Worm (Caenorhabditis elegans): ENCODE results near the gene T04A8.8.

DNA sequence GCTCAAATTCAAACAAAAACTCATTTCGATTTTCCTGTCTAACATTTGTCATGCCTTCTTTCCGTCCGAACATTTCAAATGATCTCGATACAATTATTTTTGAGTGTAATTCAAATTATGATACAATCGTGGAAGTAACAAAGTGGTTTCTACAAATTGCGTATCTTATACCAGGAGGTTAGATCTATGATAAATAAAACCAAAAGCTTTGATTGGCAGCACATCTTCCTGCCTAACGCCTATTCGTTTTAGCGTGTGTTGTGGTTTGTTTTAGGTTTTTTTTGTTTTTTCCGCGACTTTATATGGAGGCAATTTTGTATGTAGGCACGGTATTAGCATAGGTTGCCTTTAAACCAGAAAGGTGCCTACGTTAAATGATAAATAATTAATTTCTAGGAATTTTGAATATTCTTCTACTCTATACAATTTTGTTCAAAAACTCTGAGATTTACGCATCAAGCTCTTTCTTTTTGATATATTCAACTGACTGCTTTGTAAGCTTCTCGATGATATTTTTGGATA is 13.8 kb upstream of the T04A8.8 start, which contains the start of gene srg-11:
- TF ChIP-seq med-1 (GFP tag; optimal IDR thresholded peaks at IDR 0.05; ENCODE audit: insufficient read depth) (no peak), ztf-23 (GFP tag; IDR thresholded peaks at IDR 0.05) (no peak)

Data from whole organism, midembryonic.